Worm (Caenorhabditis elegans): ENCODE data around the gene ivph-3.
A peak's percentile ranks its signal among the peaks of the same experiment; 100 is the strongest.

ivph-3 gene

ce11 chrIV:3016202-3016601, 37.3 kb upstream of the ivph-3 start:
- TF ChIP-seq nhr-12 (tag; optimal IDR thresholded peaks at IDR 0.05) (no peak), mls-2 (tag; optimal IDR thresholded peaks at IDR 0.05) (no peak), ceh-43 (GFP tag; optimal IDR thresholded peaks at IDR 0.05) (no peak), blmp-1 (tag; optimal IDR thresholded peaks at IDR 0.05) (no peak), ztf-11 (tag; optimal IDR thresholded peaks at IDR 0.05) (no peak), lin-32 (GFP tag; optimal IDR thresholded peaks at IDR 0.05) (no peak), snpc-4 (tag; optimal IDR thresholded peaks at IDR 0.05) (no peak)

- TF ChIP-seq sem-2 (GFP tag; optimal IDR thresholded peaks at IDR 0.05) (no peak), ham-2 (GFP tag; optimal IDR thresholded peaks at IDR 0.05) (no peak), ztf-11 (tag; optimal IDR thresholded peaks at IDR 0.05) (no peak), unc-39 (tag; optimal IDR thresholded peaks at IDR 0.05) (no peak), mls-2 (tag; optimal IDR thresholded peaks at IDR 0.05) (no peak), unc-120 (tag; optimal IDR thresholded peaks at IDR 0.05; ENCODE audit: poor library complexity, severe bottlenecking) (no peak), lin-13 (tag; optimal IDR thresholded peaks at IDR 0.05) (no peak), mep-1 (tag; optimal IDR thresholded peaks at IDR 0.05) (no peak), ceh-43 (GFP tag; optimal IDR thresholded peaks at IDR 0.05) (no peak), lin-32 (GFP tag; optimal IDR thresholded peaks at IDR 0.05) (no peak), cnd-1 (tag; optimal IDR thresholded peaks at IDR 0.05) (no peak)
Measured at ce11 chrIV:3018588-3018987, 34.9 kb upstream of the ivph-3 start.

DNA sequence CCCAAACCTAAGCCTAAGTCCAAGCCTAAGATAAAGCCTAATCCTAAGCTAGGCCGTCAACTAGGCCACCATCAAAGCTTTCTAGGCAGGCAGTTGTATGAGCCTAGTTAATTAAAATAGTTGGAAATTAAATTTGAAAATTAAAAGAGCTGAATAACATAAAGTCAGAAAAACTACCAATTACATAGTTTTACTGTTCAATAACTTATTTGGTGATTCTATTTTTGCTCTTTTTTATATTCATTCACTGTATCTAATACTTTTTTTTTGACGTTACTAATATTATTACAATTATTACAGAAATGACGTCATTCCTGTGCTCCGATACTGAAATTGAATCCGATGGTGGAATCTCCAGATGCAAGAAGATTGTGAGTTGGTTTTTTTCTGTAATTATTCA, 34.1 kb upstream of the ivph-3 start, which contains the start of gene lin-22:
lin-22 (plus strand) TSS at position 301 of the 400 bp plus-strand sequence.
- TF ChIP-seq unc-120 (tag; optimal IDR thresholded peaks at IDR 0.05; ENCODE audit: poor library complexity, severe bottlenecking) (no peak), flh-1 (GFP tag; optimal IDR thresholded peaks at IDR 0.05) (no peak), drap-1 (GFP tag; optimal IDR thresholded peaks at IDR 0.05) (no peak), cnd-1 (tag; optimal IDR thresholded peaks at IDR 0.05) (no peak), nhr-28 (tag; optimal IDR thresholded peaks at IDR 0.05) (no peak), ham-2 (GFP tag; optimal IDR thresholded peaks at IDR 0.05) (no peak), lsy-2 (tag; optimal IDR thresholded peaks at IDR 0.05) (no peak), elt-1 (tag; optimal IDR thresholded peaks at IDR 0.05; ENCODE audit: borderline replicate concordance, insufficient read depth) (no peak), unc-39 (tag; optimal IDR thresholded peaks at IDR 0.05) (no peak)

ce11 chrIV:3025874-3026609, 27.5 kb upstream of the ivph-3 start:
- TF ChIP-seq blmp-1 (tag; optimal IDR thresholded peaks at IDR 0.05) (no peak), sptf-1 (tag; optimal IDR thresholded peaks at IDR 0.05) (no peak), mab-5 (tag; optimal IDR thresholded peaks at IDR 0.05) (no peak)

ce11 chrIV:3028842-3029241, 24.7 kb upstream of the ivph-3 start, which contains the start of gene ndnf-1:
Gene ndnf-1 (minus strand): TSS chrIV:3028942.
- TF ChIP-seq nhr-76 (tag; optimal IDR thresholded peaks at IDR 0.05): no peak
- no peak for TF ChIP-seq tbx-8 (GFP tag; optimal IDR thresholded peaks at IDR 0.05)
- TF ChIP-seq sptf-1 (tag; optimal IDR thresholded peaks at IDR 0.05): no peak
- TF ChIP-seq sem-2 (GFP tag; optimal IDR thresholded peaks at IDR 0.05): no peak
- no peak for TF ChIP-seq hlh-1 (tag; optimal IDR thresholded peaks at IDR 0.05)
- TF ChIP-seq ham-2 (GFP tag; optimal IDR thresholded peaks at IDR 0.05): no peak
- TF ChIP-seq ceh-39 (tag; optimal IDR thresholded peaks at IDR 0.05): no peak
- no peak for TF ChIP-seq cnd-1 (tag; optimal IDR thresholded peaks at IDR 0.05)
- no peak for TF ChIP-seq drap-1 (GFP tag; optimal IDR thresholded peaks at IDR 0.05)

- TF ChIP-seq hlh-1 (tag; optimal IDR thresholded peaks at IDR 0.05) (peak; percentile 76), nhr-12 (tag; optimal IDR thresholded peaks at IDR 0.05) (no peak), unc-120 (tag; optimal IDR thresholded peaks at IDR 0.05; ENCODE audit: poor library complexity, severe bottlenecking) (peak; percentile 68), nhr-237 (tag; optimal IDR thresholded peaks at IDR 0.05) (no peak), unc-62 (GFP tag; optimal IDR thresholded peaks at IDR 0.05) (peak; percentile 27), ceh-39 (tag; optimal IDR thresholded peaks at IDR 0.05) (no peak), nhr-76 (tag; optimal IDR thresholded peaks at IDR 0.05) (no peak), mep-1 (tag; optimal IDR thresholded peaks at IDR 0.05) (no peak), snpc-4 (tag; optimal IDR thresholded peaks at IDR 0.05) (no peak)
Measured at ce11 chrIV:3029882-3030281, 23.6 kb upstream of the ivph-3 start.
